Fruit fly (Drosophila melanogaster): Measurements from ENCODE around the gene CG9133.

The CG9133 gene

DNA sequence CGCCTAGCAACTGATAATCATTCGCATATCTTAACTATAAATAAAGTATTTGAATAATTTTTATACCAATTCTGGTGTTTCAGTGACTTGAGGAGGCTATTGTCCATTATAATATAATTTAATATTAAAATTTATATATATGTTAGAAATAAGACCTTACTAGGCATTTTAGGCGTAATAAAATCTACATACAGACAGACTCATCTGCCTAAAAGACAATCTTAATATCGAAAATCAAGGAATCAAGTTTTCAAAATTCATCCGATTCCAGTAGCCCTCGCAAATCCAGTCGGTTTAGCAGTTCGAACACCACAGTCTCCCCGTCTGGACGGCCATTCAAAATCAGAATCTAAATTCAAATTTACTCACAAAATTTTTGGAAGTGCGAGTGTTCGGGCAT, at the start of gene CG9133, which contains the start of gene CG9130:
Gene CG9133, plus strand, starts transcription at position 301 of the 400 bp plus-strand sequence.
Gene CG9130, plus strand, starts transcription at position 301 of the 400 bp plus-strand sequence.
- no peak for TF ChIP-seq CG17801 (GFP tag; optimal IDR thresholded peaks at IDR 0.05; ENCODE audit: partially characterized antibody)

dm6 chr3L:1202588-1203195, 49.1 kb upstream of the CG9133 start, which contains the start of gene meep:
Gene meep, minus strand, starts transcription at chr3L:1203036.
- no peak for TF ChIP-seq CG17801 (GFP tag; optimal IDR thresholded peaks at IDR 0.05; ENCODE audit: partially characterized antibody)

- no peak for TF ChIP-seq CG17801 (GFP tag; optimal IDR thresholded peaks at IDR 0.05; ENCODE audit: partially characterized antibody)
Measured at dm6 chr3L:1203855-1204431, 47.9 kb upstream of the CG9133 start.

dm6 chr3L:1204674-1205547, 46.9 kb upstream of the CG9133 start, which contains the start of gene CG9119:
Gene CG9119, minus strand, starts transcription at chr3L:1204795.
- TF ChIP-seq CG17801 (GFP tag; optimal IDR thresholded peaks at IDR 0.05; ENCODE audit: partially characterized antibody), result no peak

dm6 chr3L:1206682-1207421, 45.0 kb upstream of the CG9133 start, which contains the start of gene LysB:
Gene LysB, plus strand, starts transcription at chr3L:1207371.
- no peak for TF ChIP-seq CG17801 (GFP tag; optimal IDR thresholded peaks at IDR 0.05; ENCODE audit: partially characterized antibody)

- no peak for TF ChIP-seq CG17801 (GFP tag; optimal IDR thresholded peaks at IDR 0.05; ENCODE audit: partially characterized antibody)
Measured at dm6 chr3L:1208206-1208605, 43.6 kb upstream of the CG9133 start.

dm6 chr3L:1211096-1211495, 40.7 kb upstream of the CG9133 start, which contains the start of gene LysD:
Gene LysD, minus strand, starts transcription at chr3L:1211196.
- TF ChIP-seq CG17801 (GFP tag; optimal IDR thresholded peaks at IDR 0.05; ENCODE audit: partially characterized antibody), result no peak

dm6 chr3L:1212113-1212512, 39.7 kb upstream of the CG9133 start:
- no peak for TF ChIP-seq CG17801 (GFP tag; optimal IDR thresholded peaks at IDR 0.05; ENCODE audit: partially characterized antibody)

DNA sequence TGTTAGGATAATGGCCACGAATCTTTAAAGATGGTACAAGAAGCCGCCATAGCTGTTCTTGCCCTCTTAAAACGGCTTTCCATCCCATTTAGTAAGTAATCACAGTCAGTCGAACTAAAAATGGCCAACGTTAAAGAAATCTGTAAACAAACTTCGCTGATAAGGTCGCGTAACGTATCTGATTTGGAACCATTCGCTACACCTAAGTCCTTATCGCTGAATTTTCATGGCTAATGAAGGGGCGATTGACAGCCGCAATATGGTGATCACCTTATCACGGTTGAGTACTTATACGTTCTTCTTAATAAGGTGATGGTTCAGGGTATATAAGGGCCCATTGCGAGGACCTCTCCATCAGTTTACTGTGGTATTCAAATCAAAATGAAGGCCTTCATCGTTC, 39.2 kb upstream of the CG9133 start, which contains the start of gene LysE:
Gene LysE, plus strand, starts transcription at position 257 of the 400 bp plus-strand sequence.
- TF ChIP-seq CG17801 (GFP tag; optimal IDR thresholded peaks at IDR 0.05; ENCODE audit: partially characterized antibody), result no peak

- no peak for TF ChIP-seq CG17801 (GFP tag; optimal IDR thresholded peaks at IDR 0.05; ENCODE audit: partially characterized antibody)
Measured at dm6 chr3L:1216460-1216859, 35.4 kb upstream of the CG9133 start.

DNA sequence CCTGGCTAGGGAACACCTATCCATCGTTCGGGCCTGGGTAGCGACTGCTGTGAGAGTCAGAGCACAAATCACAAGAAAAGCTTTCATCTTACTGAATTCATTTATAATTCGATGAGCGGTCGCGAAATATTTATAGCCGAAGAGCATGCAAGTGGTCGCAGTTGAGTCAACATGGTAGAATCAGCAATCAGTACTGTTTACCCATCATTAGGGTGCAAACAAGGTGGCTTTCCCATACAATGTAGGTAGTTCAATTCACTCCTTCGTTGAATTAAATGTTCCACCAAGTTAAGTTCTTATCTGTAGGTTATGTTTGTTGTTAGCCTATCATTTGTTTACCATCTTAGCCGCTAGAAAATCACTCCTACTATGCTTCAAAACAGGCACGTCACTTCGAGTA, 33.2 kb upstream of the CG9133 start, which contains the start of gene LysP:
Gene LysP, minus strand, starts transcription at position 101 of the 400 bp plus-strand sequence.
- TF ChIP-seq CG17801 (GFP tag; optimal IDR thresholded peaks at IDR 0.05; ENCODE audit: partially characterized antibody), result no peak

- TF ChIP-seq CG17801 (GFP tag; optimal IDR thresholded peaks at IDR 0.05; ENCODE audit: partially characterized antibody), result no peak
Measured at dm6 chr3L:1227303-1227797, 24.5 kb upstream of the CG9133 start, which contains the start of gene LysS. Gene LysS, plus strand, starts transcription at chr3L:1227747.

dm6 chr3L:1232582-1232981, 19.2 kb upstream of the CG9133 start, which contains the start of gene CG33965:
Gene CG33965, plus strand, starts transcription at chr3L:1232882.
- TF ChIP-seq CG17801 (GFP tag; optimal IDR thresholded peaks at IDR 0.05; ENCODE audit: partially characterized antibody), result no peak

DNA sequence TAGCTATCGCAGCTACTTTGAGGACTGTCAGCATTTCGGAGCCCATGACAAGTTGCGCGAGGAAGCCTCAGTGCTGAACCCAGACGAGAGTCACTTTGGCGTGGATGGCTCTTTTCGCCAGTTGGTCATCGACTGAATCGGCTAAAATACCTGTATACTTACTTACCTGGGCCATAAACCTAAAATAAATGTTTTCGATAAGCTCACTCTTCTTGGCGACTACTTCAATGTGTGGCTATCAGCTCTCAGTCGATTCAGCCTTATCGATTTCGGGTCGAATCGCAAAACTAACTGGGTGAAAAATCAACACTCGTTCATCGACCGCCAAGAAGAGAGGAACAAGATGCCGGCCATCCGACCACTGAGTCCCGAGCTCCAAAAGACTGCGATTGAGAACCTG, 18.0 kb upstream of the CG9133 start, which contains the start of gene CG33966:
Gene CG33966, plus strand, starts transcription at position 301 of the 400 bp plus-strand sequence.
- TF ChIP-seq CG17801 (GFP tag; optimal IDR thresholded peaks at IDR 0.05; ENCODE audit: partially characterized antibody), result no peak

All from ovary, adult (tissue).